Worm (Caenorhabditis elegans): ENCODE measurements around the gene osg-1.

DNA sequence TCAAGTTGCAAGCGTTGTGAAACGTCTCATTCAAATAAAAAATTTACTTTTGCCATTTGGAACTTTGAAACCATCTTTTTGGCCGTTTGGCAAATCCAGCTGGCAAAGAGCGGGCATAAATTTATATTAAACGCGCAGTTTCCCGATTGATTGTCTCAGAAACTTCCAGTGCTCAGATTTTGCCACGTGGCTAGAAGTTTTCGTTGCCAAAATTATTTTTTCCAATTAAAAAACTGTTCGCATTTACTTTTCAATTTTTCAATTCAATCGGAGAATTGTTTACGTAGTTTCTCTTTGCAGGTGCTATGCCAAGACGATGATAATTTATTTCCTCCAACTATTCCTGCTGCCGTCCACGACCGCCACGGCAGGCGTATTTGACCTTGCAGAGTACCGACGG is 34.1 kb upstream of the osg-1 start, which contains the start of gene F48E8.4:
- no peak for TF ChIP-seq flt-1 (GFP tag; IDR thresholded peaks at IDR 0.05)
- TF ChIP-seq ama-1 (optimal IDR thresholded peaks at IDR 0.05) = no peak
- TF ChIP-seq tbx-11 (GFP tag; IDR thresholded peaks at IDR 0.05) = no peak
- TF ChIP-seq scrt-1 (GFP tag; IDR thresholded peaks at IDR 0.05) = no peak
- no peak for TF ChIP-seq pes-1 (GFP tag; IDR thresholded peaks at IDR 0.05)
- TF ChIP-seq aly-1 (tag; optimal IDR thresholded peaks at IDR 0.05) = no peak
- TF ChIP-seq hmg-4 (GFP tag; optimal IDR thresholded peaks at IDR 0.05) = no peak
- TF ChIP-seq B0310.2 (tag; optimal IDR thresholded peaks at IDR 0.05) = no peak
- TF ChIP-seq sea-1 (GFP tag; conservative IDR thresholded peaks at IDR 0.05) = no peak
- TF ChIP-seq ets-7 (tag; optimal IDR thresholded peaks at IDR 0.05) = no peak
- TF ChIP-seq hmbx-1 (tag; optimal IDR thresholded peaks at IDR 0.05) = no peak
